Worm (Caenorhabditis elegans) whole organism, L2 larva: ENCODE data around the gene Y6E2A.5.

Source experiments
- C34F6.9 ChIP-seq: fragments of 150-350 bp; optimal IDR thresholded peaks from 2 replicates; lab custom pipeline; 2014; ENCODE audit warnings: missing biosample characterization, missing genetic modification characterization
- F13H6.1 ChIP-seq: sonication (generic microtip); optimal IDR thresholded peaks from 2 replicates; lab custom pipeline; 2016; ENCODE audit warnings: missing genetic modification characterization, missing compliant biosample characterization
- alr-1 ChIP-seq: fragments of 150-350 bp; optimal IDR thresholded peaks from 2 replicates; lab custom pipeline; 2014; ENCODE audit warnings: missing biosample characterization, missing genetic modification characterization
- aly-2 ChIP-seq: fragments of 150-350 bp; optimal IDR thresholded peaks from 2 replicates; lab custom pipeline; 2014; ENCODE audit warnings: missing biosample characterization, missing genetic modification characterization
- ama-1 ChIP-seq: fragments of 150-350 bp; optimal IDR thresholded peaks from 2 replicates; lab custom pipeline; 2018; ENCODE audit warnings: inconsistent platforms
- blmp-1 ChIP-seq: sonication (generic microtip); optimal IDR thresholded peaks from 2 replicates; lab custom pipeline; 2017; ENCODE audit warnings: missing genetic modification characterization, mild to moderate bottlenecking, missing compliant biosample characterization, antibody characterized with exemption, moderate library complexity; ENCODE audit not compliant: insufficient read depth
- ceh-16 ChIP-seq: fragments of 150-350 bp; optimal IDR thresholded peaks from 2 replicates; lab custom pipeline; 2014; ENCODE audit warnings: missing biosample characterization, missing genetic modification characterization
- ceh-82 ChIP-seq: fragments of 150-350 bp; optimal IDR thresholded peaks from 2 replicates; lab custom pipeline; 2014; ENCODE audit warnings: missing biosample characterization, missing genetic modification characterization
- crh-2 ChIP-seq: sonication (generic microtip); optimal IDR thresholded peaks from 2 replicates; lab custom pipeline; 2017; ENCODE audit warnings: missing biosample characterization, missing genetic modification characterization
- dmd-4 ChIP-seq: sonication (generic microtip); optimal IDR thresholded peaks from 2 replicates; lab custom pipeline; 2017; ENCODE audit warnings: missing biosample characterization, missing genetic modification characterization
- egl-27 ChIP-seq: sonication (generic microtip); optimal IDR thresholded peaks from 3 replicates; lab custom pipeline; 2017; ENCODE audit warnings: missing biosample characterization, missing genetic modification reagents, missing genetic modification characterization
- elt-1 ChIP-seq: fragments of 150-350 bp; optimal IDR thresholded peaks from 2 replicates; lab custom pipeline; 2014; ENCODE audit warnings: missing biosample characterization, missing genetic modification characterization
- elt-3 ChIP-seq: sonication (generic microtip); optimal IDR thresholded peaks from 2 replicates; lab custom pipeline; 2017; ENCODE audit warnings: missing biosample characterization, missing genetic modification characterization
- lin-13 ChIP-seq: fragments of 150-350 bp; optimal IDR thresholded peaks from 2 replicates; lab custom pipeline; 2014; ENCODE audit warnings: missing biosample characterization, missing genetic modification reagents, missing genetic modification characterization
- lin-39 ChIP-seq: fragments of 150-350 bp; optimal IDR thresholded peaks from 2 replicates; lab custom pipeline; 2014; ENCODE audit warnings: missing biosample characterization, missing genetic modification reagents, missing genetic modification characterization
- mab-5 ChIP-seq: fragments of 150-350 bp; optimal IDR thresholded peaks from 2 replicates; lab custom pipeline; 2014; ENCODE audit warnings: missing biosample characterization, missing genetic modification characterization
- mbf-1 ChIP-seq: sonication (generic microtip); optimal IDR thresholded peaks from 2 replicates; lab custom pipeline; 2017; ENCODE audit warnings: missing biosample characterization, missing genetic modification characterization
- mdl-1 ChIP-seq, 2 experiments: fragments of 150-350 bp in 1 of 2; sonication (generic microtip) in 1 of 2; optimal IDR thresholded peaks; 2 replicates each; lab custom pipeline; 2017; ENCODE audit warnings: missing biosample characterization in 2 of 2, missing genetic modification characterization in 2 of 2
- nhr-10 ChIP-seq: sonication (generic microtip); optimal IDR thresholded peaks from 2 replicates; lab custom pipeline; 2017; ENCODE audit warnings: missing biosample characterization, missing genetic modification characterization
- nhr-11 ChIP-seq: fragments of 150-350 bp; optimal IDR thresholded peaks from 2 replicates; lab custom pipeline; 2014; ENCODE audit warnings: missing biosample characterization, missing genetic modification characterization
- nhr-12 ChIP-seq: fragments of 150-350 bp; optimal IDR thresholded peaks from 2 replicates; lab custom pipeline; 2014; ENCODE audit warnings: missing biosample characterization, missing genetic modification characterization
- nhr-129 ChIP-seq: fragments of 150-350 bp; optimal IDR thresholded peaks from 2 replicates; lab custom pipeline; 2014; ENCODE audit warnings: missing biosample characterization, missing genetic modification characterization
- nhr-23 ChIP-seq: fragments of 150-350 bp; optimal IDR thresholded peaks from 2 replicates; lab custom pipeline; 2014; ENCODE audit warnings: missing biosample characterization, missing genetic modification reagents, missing genetic modification characterization
- nhr-237 ChIP-seq: fragments of 150-350 bp; optimal IDR thresholded peaks from 2 replicates; lab custom pipeline; 2014; ENCODE audit warnings: missing biosample characterization, missing genetic modification characterization
- nhr-6 ChIP-seq: fragments of 150-350 bp; optimal IDR thresholded peaks from 2 replicates; lab custom pipeline; 2014; ENCODE audit warnings: missing biosample characterization, missing genetic modification characterization
- peb-1 ChIP-seq: fragments of 150-350 bp; optimal IDR thresholded peaks from 2 replicates; lab custom pipeline; 2014; ENCODE audit warnings: missing biosample characterization, missing genetic modification characterization
- sem-4 ChIP-seq: fragments of 150-350 bp; optimal IDR thresholded peaks from 2 replicates; lab custom pipeline; 2014; ENCODE audit warnings: missing biosample characterization, missing genetic modification reagents, missing genetic modification characterization
- skn-1 ChIP-seq: sonication (generic microtip); optimal IDR thresholded peaks from 2 replicates; lab custom pipeline; 2017; ENCODE audit warnings: missing biosample characterization, missing genetic modification characterization
- sma-3 ChIP-seq: sonication (generic microtip); optimal IDR thresholded peaks from 2 replicates; lab custom pipeline; 2016; ENCODE audit warnings: missing genetic modification reagents, missing genetic modification characterization, missing compliant biosample characterization
- sma-9 ChIP-seq, 2 experiments: fragments of 150-350 bp in 1 of 2; sonication (generic microtip) in 1 of 2; optimal IDR thresholded peaks; 2 replicates each; lab custom pipeline; 2014 to 2016; ENCODE audit warnings: missing genetic modification characterization in 2 of 2, mild to moderate bottlenecking in 1 of 2, missing biosample characterization in 1 of 2, missing compliant biosample characterization in 1 of 2, missing genetic modification reagents in 1 of 2, moderate library complexity in 1 of 2
- snpc-4 ChIP-seq: fragments of 150-350 bp; optimal IDR thresholded peaks from 2 replicates; lab custom pipeline; 2014; ENCODE audit warnings: missing biosample characterization, missing genetic modification characterization
- unc-39 ChIP-seq: fragments of 150-350 bp; optimal IDR thresholded peaks from 2 replicates; lab custom pipeline; 2014; ENCODE audit warnings: missing biosample characterization, missing genetic modification characterization
- unc-55 ChIP-seq: fragments of 150-350 bp; sonication (generic microtip); optimal IDR thresholded peaks from 3 replicates; lab custom pipeline; 2014; ENCODE audit warnings: missing biosample characterization, missing genetic modification reagents, missing genetic modification characterization
- ztf-1 ChIP-seq: fragments of 200-800 bp; sonication (Bioruptor generic); conservative IDR thresholded peaks from 2 replicates; pipeline ENCODE4 v1.3.6; 2022; ENCODE audit warnings: missing genetic modification characterization, missing compliant biosample characterization
- ztf-11 ChIP-seq: sonication (generic microtip); optimal IDR thresholded peaks from 2 replicates; lab custom pipeline; 2017; ENCODE audit warnings: missing biosample characterization, missing genetic modification characterization
- ztf-4 ChIP-seq: fragments of 150-350 bp; optimal IDR thresholded peaks from 2 replicates; lab custom pipeline; 2014; ENCODE audit warnings: missing biosample characterization, missing genetic modification characterization

Gene Y6E2A.5

DNA sequence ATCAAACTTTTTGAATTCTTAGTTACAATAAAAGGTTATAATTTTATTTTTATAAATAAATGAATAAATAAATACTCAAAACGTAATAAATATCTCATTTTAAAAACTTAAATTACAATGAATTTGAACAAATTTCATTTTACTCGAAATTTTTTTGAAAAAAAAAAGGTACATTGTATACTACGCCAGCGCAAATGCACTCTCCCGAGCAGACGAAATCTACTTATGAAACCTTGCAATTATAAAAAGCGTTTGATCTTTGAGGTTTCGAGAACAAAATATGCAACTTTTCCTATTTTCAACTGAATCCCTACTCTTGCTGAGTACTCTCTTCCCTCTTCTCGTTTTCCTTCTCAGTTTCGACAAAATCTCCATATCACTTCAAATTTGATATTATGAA is 30.8 kb downstream of the Y6E2A.5 start, which contains the start of gene nhr-197:
Gene nhr-197 (plus strand): TSS at position 301 of the 400 bp plus-strand sequence.
- TF ChIP-seq aly-2 (tag; lab: Kevin White, UChicago): no peak
- TF ChIP-seq F13H6.1 (tag; lab: Kevin White, UChicago): no peak
- no peak for TF ChIP-seq skn-1 (tag; lab: Kevin White, UChicago)
- no peak for TF ChIP-seq sma-9 (GFP tag; optimal IDR thresholded peaks at IDR 0.05; lab: Kevin White, UChicago)
- TF ChIP-seq sma-9 (tag; optimal IDR thresholded peaks at IDR 0.05; lab: Kevin White, UChicago): no peak
- TF ChIP-seq ztf-1 (GFP tag; lab: Robert Waterston, UW): no peak
- TF ChIP-seq snpc-4 (tag; lab: Kevin White, UChicago): no peak
- TF ChIP-seq sem-4 (tag; lab: Kevin White, UChicago): no peak
- no peak for TF ChIP-seq alr-1
- no peak for TF ChIP-seq ztf-11 (tag; lab: Kevin White, UChicago)
- no peak for TF ChIP-seq nhr-6 (tag; lab: Kevin White, UChicago)
- no peak for TF ChIP-seq elt-3
- no peak for TF ChIP-seq lin-13 (GFP tag; lab: Kevin White, UChicago)
- TF ChIP-seq, all 48 proteins: peak for 0

- TF ChIP-seq nhr-11 (tag; lab: Kevin White, UChicago) (no peak), alr-1 (no peak), ama-1 (lab: Kevin White, UChicago) (no peak), ztf-11 (tag; lab: Kevin White, UChicago) (no peak), ceh-82 (tag; lab: Kevin White, UChicago) (no peak), ztf-1 (GFP tag; lab: Robert Waterston, UW) (no peak), lin-39 (no peak), skn-1 (tag; lab: Kevin White, UChicago) (no peak), mbf-1 (tag; lab: Kevin White, UChicago) (no peak), nhr-129 (tag; lab: Kevin White, UChicago) (no peak), mab-5 (tag; lab: Kevin White, UChicago) (no peak), C34F6.9 (tag; lab: Kevin White, UChicago) (no peak), nhr-23 (tag; lab: Kevin White, UChicago) (no peak), ztf-4 (tag; lab: Kevin White, UChicago) (no peak), mdl-1 (tag; optimal IDR thresholded peaks at IDR 0.05; lab: Kevin White, UChicago) (no peak), crh-2 (tag; lab: Kevin White, UChicago) (no peak), sma-3 (GFP tag; lab: Kevin White, UChicago) (no peak), egl-27 (tag; lab: Kevin White, UChicago) (no peak), F13H6.1 (tag; lab: Kevin White, UChicago) (no peak), blmp-1 (tag; lab: Kevin White, UChicago) (no peak)
Measured at ce11 chrV:15685599-15685998, 32.9 kb downstream of the Y6E2A.5 start, which contains the start of gene nhr-196. nhr-196 (plus strand) TSS chrV:15685716.

DNA sequence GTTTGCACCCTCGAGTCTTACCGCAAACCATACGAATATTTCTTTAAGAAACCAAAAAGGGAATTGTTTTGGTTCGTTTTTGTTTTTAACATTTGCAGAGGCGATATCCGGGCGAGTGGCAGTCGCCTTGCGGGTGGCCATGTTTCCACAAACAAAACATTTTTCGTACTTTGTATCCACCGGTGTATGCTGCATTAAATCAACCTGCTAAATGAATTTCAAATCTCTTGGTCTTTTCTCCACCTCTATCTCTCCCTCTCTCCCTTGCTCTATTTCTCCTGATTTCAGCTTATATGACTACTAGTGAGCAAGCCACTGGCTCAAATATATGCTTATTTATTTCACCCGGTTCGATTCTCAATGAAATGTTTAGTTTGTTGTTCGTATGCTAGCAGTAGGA is 41.2 kb downstream of the Y6E2A.5 start, which contains the start of gene nhr-52:
Gene nhr-52 (plus strand): TSS at position 301 of the 400 bp plus-strand sequence.
- TF ChIP-seq unc-55 (GFP tag; lab: Kevin White, UChicago) (no peak), dmd-4 (tag; lab: Kevin White, UChicago) (no peak), mab-5 (tag; lab: Kevin White, UChicago) (no peak), peb-1 (tag; lab: Kevin White, UChicago) (no peak), nhr-12 (no peak), elt-3 (no peak)

- TF ChIP-seq sma-3 (GFP tag; lab: Kevin White, UChicago) (no peak), crh-2 (tag; lab: Kevin White, UChicago) (no peak), unc-39 (tag; lab: Kevin White, UChicago) (no peak), F13H6.1 (tag; lab: Kevin White, UChicago) (no peak), mbf-1 (tag; lab: Kevin White, UChicago) (no peak), elt-1 (tag; lab: Kevin White, UChicago) (no peak), elt-3 (no peak), mab-5 (tag; lab: Kevin White, UChicago) (no peak), sma-9 (GFP tag; optimal IDR thresholded peaks at IDR 0.05; lab: Kevin White, UChicago) (no peak), sma-9 (tag; optimal IDR thresholded peaks at IDR 0.05; lab: Kevin White, UChicago) (no peak), ceh-16 (tag; lab: Kevin White, UChicago) (no peak), nhr-23 (tag; lab: Kevin White, UChicago) (no peak), nhr-237 (tag; lab: Kevin White, UChicago) (no peak), ztf-1 (GFP tag; lab: Robert Waterston, UW) (no peak), egl-27 (tag; lab: Kevin White, UChicago) (no peak), nhr-10 (tag; lab: Kevin White, UChicago) (no peak)
- TF ChIP-seq, all 48 proteins: peak for 0
Measured at ce11 chrV:15674899-15675298, 43.6 kb downstream of the Y6E2A.5 start.
